Worm (Caenorhabditis elegans) whole organism, L4 larva: ENCODE results near the gene tomm-70.

ENCODE experiments used
- F10B5.3 ChIP-seq: sonication (generic microtip); optimal IDR thresholded peaks from 2 replicates; lab custom pipeline; 2016; ENCODE audit warnings: mild to moderate bottlenecking, missing genetic modification characterization, missing compliant biosample characterization
- F26F4.8 ChIP-seq: fragments of 200-800 bp; sonication (Bioruptor generic); conservative IDR thresholded peaks from 2 replicates; pipeline ENCODE4 v1.3.6; 2022; ENCODE audit warnings: missing genetic modification characterization, missing compliant biosample characterization
- F37D6.2 ChIP-seq: sonication (generic microtip); optimal IDR thresholded peaks from 2 replicates; lab custom pipeline; 2016; ENCODE audit warnings: mild to moderate bottlenecking, missing genetic modification characterization, missing compliant biosample characterization
- F49E8.2 ChIP-seq: sonication (generic microtip); optimal IDR thresholded peaks from 2 replicates; lab custom pipeline; 2016; ENCODE audit warnings: missing compliant biosample characterization, mild to moderate bottlenecking, missing genetic modification characterization, borderline replicate concordance
- T26A8.4 ChIP-seq: fragments of 200-800 bp; sonication (Bioruptor generic); IDR thresholded peaks from 2 replicates; pipeline ENCODE4 v1.3.6; 2022; ENCODE audit warnings: missing genetic modification characterization, missing compliant biosample characterization
- Y105C5A.15 ChIP-seq: fragments of 200-800 bp; sonication (Bioruptor generic); IDR thresholded peaks from 2 replicates; pipeline ENCODE4 v1.3.6; 2022; ENCODE audit warnings: missing genetic modification characterization, missing compliant biosample characterization
- aha-1 ChIP-seq: fragments of 150-350 bp; peaks from one replicate; lab custom pipeline; 2014; ENCODE audit warnings: missing biosample characterization, missing genetic modification characterization
- ama-1 ChIP-seq: fragments of 150-350 bp; optimal IDR thresholded peaks from 2 replicates; lab custom pipeline; 2014; ENCODE audit warnings: inconsistent platforms, mixed read lengths
- ceh-28 ChIP-seq: fragments of 150-350 bp; optimal IDR thresholded peaks from 2 replicates; lab custom pipeline; 2014; ENCODE audit warnings: missing biosample characterization, missing genetic modification reagents, missing genetic modification characterization
- daf-12 ChIP-seq: fragments of 150-350 bp; optimal IDR thresholded peaks from 2 replicates; lab custom pipeline; 2014; ENCODE audit warnings: missing biosample characterization, missing genetic modification reagents, missing genetic modification characterization
- daf-16 ChIP-seq, 3 experiments: sonication (generic microtip); optimal IDR thresholded peaks; 2 replicates each; lab custom pipeline; 2016 to 2017; ENCODE audit warnings: missing genetic modification characterization in 3 of 3, missing genetic modification reagents in 3 of 3, mild to moderate bottlenecking in 2 of 3, missing compliant biosample characterization in 2 of 3, missing biosample characterization in 1 of 3, moderate library complexity in 1 of 3
- daf-19 ChIP-seq: fragments of 200-800 bp; sonication (Bioruptor generic); conservative IDR thresholded peaks from 2 replicates; pipeline ENCODE4 v1.3.6; 2022; ENCODE audit warnings: missing genetic modification characterization, missing compliant biosample characterization
- dmd-6 ChIP-seq: fragments of 200-800 bp; sonication (Bioruptor generic); IDR thresholded peaks from 2 replicates; pipeline ENCODE4 v1.3.6; 2022; ENCODE audit warnings: missing genetic modification reagents, missing genetic modification characterization, missing compliant biosample characterization
- dmd-9 ChIP-seq: fragments of 200-800 bp; sonication (Bioruptor generic); IDR thresholded peaks from 2 replicates; pipeline ENCODE4 v1.3.6; 2022; ENCODE audit warnings: missing genetic modification reagents, missing genetic modification characterization, missing compliant biosample characterization
- dpl-1 ChIP-seq: fragments of 150-350 bp; optimal IDR thresholded peaks from 2 replicates; lab custom pipeline; 2014; ENCODE audit warnings: missing biosample characterization, missing genetic modification reagents, missing genetic modification characterization
- dve-1 ChIP-seq: sonication (generic microtip); optimal IDR thresholded peaks from 2 replicates; lab custom pipeline; 2017; ENCODE audit warnings: antibody characterized with exemption, mild to moderate bottlenecking, missing genetic modification characterization, missing compliant biosample characterization; ENCODE audit not compliant: insufficient read depth
- gei-8 ChIP-seq: fragments of 200-800 bp; sonication (Bioruptor generic); optimal IDR thresholded peaks from 2 replicates; lab custom pipeline; 2018; ENCODE audit warnings: mild to moderate bottlenecking, missing genetic modification characterization, missing compliant biosample characterization
- hlh-11 ChIP-seq: fragments of 200-800 bp; sonication (Bioruptor generic); optimal IDR thresholded peaks from 2 replicates; lab custom pipeline; 2018; ENCODE audit warnings: mild to moderate bottlenecking, missing genetic modification characterization, missing compliant biosample characterization
- hmg-1.1 ChIP-seq: fragments of 200-800 bp; sonication (Bioruptor generic); IDR thresholded peaks from 2 replicates; pipeline ENCODE4 v1.3.6; 2022; ENCODE audit warnings: missing genetic modification reagents, missing genetic modification characterization, missing compliant biosample characterization
- jun-1 ChIP-seq: fragments of 150-350 bp; optimal IDR thresholded peaks from 2 replicates; lab custom pipeline; 2014; ENCODE audit warnings: missing biosample characterization, missing genetic modification reagents, missing genetic modification characterization
- lin-1 ChIP-seq: fragments of 200-800 bp; sonication (Bioruptor generic); IDR thresholded peaks from 2 replicates; pipeline ENCODE4 v1.3.6; 2022; ENCODE audit warnings: missing genetic modification reagents, missing genetic modification characterization, missing compliant biosample characterization
- lin-13 ChIP-seq: fragments of 150-350 bp; optimal IDR thresholded peaks from 2 replicates; lab custom pipeline; 2014; ENCODE audit warnings: missing biosample characterization, missing genetic modification reagents, missing genetic modification characterization
- lin-15B ChIP-seq: fragments of 150-350 bp; sonication (generic microtip); optimal IDR thresholded peaks from 3 replicates; lab custom pipeline; 2014; ENCODE audit warnings: missing biosample characterization, missing genetic modification characterization
- lin-38 ChIP-seq: fragments of 200-800 bp; sonication (Bioruptor generic); IDR thresholded peaks from 2 replicates; pipeline ENCODE4 v1.3.6; 2022; ENCODE audit warnings: missing genetic modification reagents, missing genetic modification characterization, missing compliant biosample characterization
- lir-3 ChIP-seq: sonication (generic microtip); optimal IDR thresholded peaks from 2 replicates; lab custom pipeline; 2016; ENCODE audit warnings: mild to moderate bottlenecking, missing genetic modification characterization, missing compliant biosample characterization
- lsy-2 ChIP-seq, 2 experiments: fragments of 150-350 bp in 1 of 2; sonication (generic microtip) in 1 of 2; optimal IDR thresholded peaks; 2 replicates each; lab custom pipeline; 2014 to 2017; ENCODE audit warnings: missing biosample characterization in 2 of 2, missing genetic modification characterization in 2 of 2
- madf-5 ChIP-seq, 2 experiments: fragments of 200-800 bp; sonication (Bioruptor generic); IDR thresholded peaks; 2 replicates each; pipeline ENCODE4 v1.3.6; 2022; ENCODE audit warnings: missing compliant biosample characterization in 2 of 2, missing genetic modification characterization in 2 of 2
- mdl-1 ChIP-seq, 2 experiments: fragments of 150-350 bp in 1 of 2; sonication (generic microtip) in 1 of 2; optimal IDR thresholded peaks; 2 replicates each; lab custom pipeline; 2014 to 2017; ENCODE audit warnings: missing biosample characterization in 2 of 2, missing genetic modification characterization in 2 of 2
- mes-2 ChIP-seq: sonication (generic microtip); optimal IDR thresholded peaks from 2 replicates; lab custom pipeline; 2016; ENCODE audit warnings: missing genotype, mild to moderate bottlenecking, missing genetic modification characterization, missing compliant biosample characterization; ENCODE audit not compliant: poor library complexity, severe bottlenecking
- mxl-2 ChIP-seq: fragments of 200-800 bp; sonication (Bioruptor generic); conservative IDR thresholded peaks from 2 replicates; pipeline ENCODE4 v1.3.6; 2022; ENCODE audit warnings: missing genetic modification reagents, missing genetic modification characterization, missing compliant biosample characterization
- nhr-11 ChIP-seq: fragments of 150-350 bp; optimal IDR thresholded peaks from 2 replicates; lab custom pipeline; 2014; ENCODE audit warnings: missing biosample characterization, missing genetic modification characterization
- nhr-237 ChIP-seq: sonication (generic microtip); optimal IDR thresholded peaks from 2 replicates; lab custom pipeline; 2017; ENCODE audit warnings: missing biosample characterization, missing genetic modification characterization
- nhr-25 ChIP-seq: sonication (generic microtip); optimal IDR thresholded peaks from 2 replicates; lab custom pipeline; 2017; ENCODE audit warnings: missing genetic modification characterization, mild to moderate bottlenecking, missing compliant biosample characterization, antibody characterized with exemption, moderate library complexity, borderline replicate concordance; ENCODE audit not compliant: insufficient read depth
- nhr-28 ChIP-seq: fragments of 150-350 bp; optimal IDR thresholded peaks from 2 replicates; lab custom pipeline; 2014; ENCODE audit warnings: missing biosample characterization, missing genetic modification characterization
- nhr-42 ChIP-seq: fragments of 200-800 bp; sonication (Bioruptor generic); IDR thresholded peaks from 2 replicates; pipeline ENCODE4 v1.3.6; 2022; ENCODE audit warnings: missing genetic modification characterization, missing compliant biosample characterization
- nhr-77 ChIP-seq: fragments of 150-350 bp; optimal IDR thresholded peaks from 2 replicates; lab custom pipeline; 2014; ENCODE audit warnings: missing biosample characterization, missing genetic modification characterization
- pha-4 ChIP-seq, 2 experiments: fragments of 150-350 bp in 1 of 2; fragments of 200-800 bp in 1 of 2; sonication (Bioruptor generic) in 1 of 2; IDR thresholded peaks in 1 of 2; optimal IDR thresholded peaks in 1 of 2; 2 replicates each; pipeline versions ENCODE4 v1.3.6 to Lab custom; 2014 to 2022; ENCODE audit warnings: missing genetic modification characterization in 2 of 2, missing genetic modification reagents in 2 of 2, missing biosample characterization in 1 of 2, missing compliant biosample characterization in 1 of 2
- php-3 ChIP-seq: fragments of 200-800 bp; sonication (Bioruptor generic); IDR thresholded peaks from 2 replicates; pipeline ENCODE4 v1.3.6; 2022; ENCODE audit warnings: missing genetic modification reagents, missing genetic modification characterization, missing compliant biosample characterization
- rbr-2 ChIP-seq: sonication (generic microtip); optimal IDR thresholded peaks from 2 replicates; lab custom pipeline; 2016; ENCODE audit warnings: missing genotype, missing genetic modification characterization, missing compliant biosample characterization
- snpc-4 ChIP-seq: fragments of 150-350 bp; optimal IDR thresholded peaks from 2 replicates; lab custom pipeline; 2014; ENCODE audit warnings: missing biosample characterization, missing genetic modification characterization
- spr-1 ChIP-seq: sonication (generic microtip); optimal IDR thresholded peaks from 2 replicates; lab custom pipeline; 2016; ENCODE audit warnings: mild to moderate bottlenecking, missing genetic modification characterization, missing compliant biosample characterization
- spr-3 ChIP-seq: fragments of 200-800 bp; sonication (Bioruptor generic); optimal IDR thresholded peaks from 2 replicates; lab custom pipeline; 2018; ENCODE audit warnings: mild to moderate bottlenecking, missing genetic modification characterization, missing compliant biosample characterization
- unc-130 ChIP-seq: sonication (generic microtip); optimal IDR thresholded peaks from 2 replicates; lab custom pipeline; 2016; ENCODE audit warnings: missing genetic modification reagents, missing genetic modification characterization, missing compliant biosample characterization
- unc-62 ChIP-seq, 3 experiments: fragments of 150-350 bp in 1 of 3; sonication (generic microtip); optimal IDR thresholded peaks in 2 of 3; peaks in 1 of 3; 1 replicate in 1 of 3; 2 replicates in 2 of 3; lab custom pipeline; 2014 to 2017; ENCODE audit warnings: missing biosample characterization in 3 of 3, missing genetic modification characterization in 3 of 3, missing genetic modification reagents in 3 of 3, missing genotype in 1 of 3
- vab-7 ChIP-seq: fragments of 200-800 bp; sonication (Bioruptor generic); IDR thresholded peaks from 2 replicates; pipeline ENCODE4 v1.3.6; 2022; ENCODE audit warnings: missing genetic modification reagents, missing genetic modification characterization, missing compliant biosample characterization
- zip-2 ChIP-seq: fragments of 150-350 bp; optimal IDR thresholded peaks from 2 replicates; lab custom pipeline; 2014; ENCODE audit warnings: missing biosample characterization, missing genetic modification characterization
- ztf-11 ChIP-seq: fragments of 150-350 bp; optimal IDR thresholded peaks from 2 replicates; lab custom pipeline; 2014; ENCODE audit warnings: missing biosample characterization, missing genetic modification characterization
- ztf-7 ChIP-seq: fragments of 150-350 bp; optimal IDR thresholded peaks from 2 replicates; lab custom pipeline; 2014; ENCODE audit warnings: missing biosample characterization, missing genetic modification characterization

Gene tomm-70

DNA sequence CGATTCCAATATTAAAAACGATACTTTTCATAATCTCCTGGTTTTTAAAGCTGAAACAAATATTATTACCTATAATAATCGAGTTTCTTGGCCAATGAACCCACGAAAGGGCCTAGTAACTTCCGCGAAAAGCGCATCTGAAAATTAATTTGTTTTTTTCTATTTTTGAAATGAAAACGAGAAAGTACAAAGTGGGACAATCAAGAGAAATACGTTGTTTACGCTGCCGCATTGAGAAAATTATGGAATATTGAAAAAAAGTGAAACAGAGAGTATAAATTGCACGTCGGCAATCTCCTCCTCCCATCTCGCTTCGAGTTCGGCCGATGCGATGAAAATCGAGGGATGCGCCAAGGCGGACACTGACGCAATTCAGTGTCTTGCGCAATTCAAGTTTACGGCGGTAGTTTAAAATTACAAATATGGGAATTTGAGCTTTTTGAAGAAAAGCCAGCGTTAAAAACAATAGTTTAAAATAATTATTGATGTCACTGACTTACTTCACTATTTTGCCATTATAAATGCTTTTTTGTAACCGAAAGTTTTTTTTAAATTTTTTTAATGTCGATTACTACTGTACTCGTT, 13.2 kb downstream of the tomm-70 start, which contains the start of gene pdhk-2 (continued):
- TF ChIP-seq nhr-42 (GFP tag; lab: Robert Waterston, UW) = peak; percentile 76; the same call in 1 of the 2 replicates
- TF ChIP-seq mes-2 (tag; lab: Kevin White, UChicago) = peak; percentile 91
- no peak for TF ChIP-seq F26F4.8 (GFP tag; lab: Robert Waterston, UW)
- TF ChIP-seq lin-1 = peak; percentile 55; the same call in 1 of the 2 replicates
- TF ChIP-seq jun-1 = peak; percentile 83
- TF ChIP-seq aha-1 (tag; lab: Kevin White, UChicago) = peak; percentile 92
- peak in 1 of 2 experiments; percentile 82 for TF ChIP-seq mdl-1 (tag; optimal IDR thresholded peaks at IDR 0.05; lab: Kevin White, UChicago)
- peak; percentile 43 for TF ChIP-seq lir-3 (tag; lab: Kevin White, UChicago)
- TF ChIP-seq hlh-11 (tag; lab: Kevin White, UChicago) = peak; percentile 94
- TF ChIP-seq ztf-7 = peak; percentile 78
- TF ChIP-seq lin-38 (GFP tag; lab: Robert Waterston, UW) = peak; percentile 89
- TF ChIP-seq dmd-6 (GFP tag; lab: Robert Waterston, UW) = peak; percentile 94
- TF ChIP-seq unc-130 (GFP tag; lab: Kevin White, UChicago) = peak; percentile 53
- TF ChIP-seq T26A8.4 (GFP tag; lab: Robert Waterston, UW) = peak; percentile 93
- TF ChIP-seq mxl-2 = no peak
- no peak for TF ChIP-seq ceh-28
- TF ChIP-seq gei-8 (GFP tag; lab: Kevin White, UChicago) = peak; percentile 26
- TF ChIP-seq hmg-1.1 (GFP tag; lab: Robert Waterston, UW) = peak; percentile 91
- TF ChIP-seq dmd-9 (GFP tag; lab: Robert Waterston, UW) = peak; percentile 82
- no peak for TF ChIP-seq Y105C5A.15 (GFP tag; lab: Robert Waterston, UW)
- peak; percentile 90 for TF ChIP-seq rbr-2 (tag; lab: Kevin White, UChicago)
- TF ChIP-seq ama-1 (lab: Kevin White, UChicago) = peak; percentile 81
- peak; percentile 65 for TF ChIP-seq zip-2
- TF ChIP-seq madf-5 (GFP tag; IDR thresholded peaks at IDR 0.05; lab: Robert Waterston, UW) = no peak
- TF ChIP-seq lin-13 (GFP tag; lab: Kevin White, UChicago) = peak; percentile 82
- peak; percentile 33 for TF ChIP-seq lin-15B
- TF ChIP-seq daf-19 (GFP tag; lab: Robert Waterston, UW) = peak; percentile 73
- no peak for TF ChIP-seq ztf-11
- TF ChIP-seq nhr-28 = peak; percentile 73
- TF ChIP-seq php-3 = 0 out of 2 replicates have a peak, but pooled peaks have one; percentile 57
- TF ChIP-seq F10B5.3 (tag; lab: Kevin White, UChicago) = peak; percentile 68
- no peak for TF ChIP-seq snpc-4
- peak in 1 of 2 experiments; percentile 98 for TF ChIP-seq unc-62 (GFP tag; optimal IDR thresholded peaks at IDR 0.05 in 1 of 2; lab: Kevin White, UChicago)
- TF ChIP-seq unc-62 (tag; optimal IDR thresholded peaks at IDR 0.05; lab: Kevin White, UChicago) = no peak
- peak; percentile 68 to 95 for TF ChIP-seq lsy-2 (tag; optimal IDR thresholded peaks at IDR 0.05; lab: Kevin White, UChicago)
- peak in 1 of 2 experiments; percentile 74 for TF ChIP-seq daf-16 (GFP tag; optimal IDR thresholded peaks at IDR 0.05; lab: Kevin White, UChicago)
- TF ChIP-seq daf-16 (tag; optimal IDR thresholded peaks at IDR 0.05; lab: Kevin White, UChicago) = peak; percentile 68
- TF ChIP-seq spr-1 = peak; percentile 86
- no peak for TF ChIP-seq nhr-237 (tag; lab: Kevin White, UChicago)
- peak; percentile 97 for TF ChIP-seq dve-1
- no peak for TF ChIP-seq daf-12 (tag; lab: Kevin White, UChicago)
- TF ChIP-seq F49E8.2 (tag; lab: Kevin White, UChicago) = peak; percentile 73
- peak; percentile 64 for TF ChIP-seq nhr-25
- TF ChIP-seq nhr-77 (tag; lab: Kevin White, UChicago) = peak; percentile 73
- 0 out of 2 replicates have a peak, but pooled peaks have one; percentile 51 for TF ChIP-seq vab-7 (GFP tag; lab: Robert Waterston, UW)
- TF ChIP-seq spr-3 (GFP tag; lab: Kevin White, UChicago) = peak; percentile 65
- TF ChIP-seq nhr-11 = peak; percentile 72
- TF ChIP-seq F37D6.2 (tag; lab: Kevin White, UChicago) = peak; percentile 88
- peak; percentile 80 for TF ChIP-seq pha-4 (GFP tag; IDR thresholded peaks at IDR 0.05; lab: Robert Waterston, UW)
- peak; percentile 23 for TF ChIP-seq pha-4 (tag; optimal IDR thresholded peaks at IDR 0.05; lab: Kevin White, UChicago)
- TF ChIP-seq dpl-1 (GFP tag; lab: Kevin White, UChicago) = peak; percentile 99
